Worm (Caenorhabditis elegans): ENCODE data around the gene T23D5.8.
"Not testable (repeated sequence)": the region's sequence is repeated elsewhere in the genome, so short reads cannot be mapped to it uniquely, and the experiment has no call there.

ce11 chrV:15748343-15748742, at the start of gene T23D5.8:
- TF ChIP-seq R02D3.7, zag-1, unc-39, pha-4, nhr-28, elt-1, jun-1, nhr-77, ceh-16, nhr-25 (tag; optimal IDR thresholded peaks at IDR 0.05): not testable (repeated sequence)

Measured in whole organism, L3 larva.